Worm (Caenorhabditis elegans) whole organism, L4 larva: ENCODE measurements around the gene ZK177.2.
"Not testable (repeated sequence)": the region's sequence is repeated elsewhere in the genome, so short reads cannot be mapped to it uniquely, and the experiment has no call there.

ENCODE experiments used
- F26F4.8 ChIP-seq: fragments of 200-800 bp; sonication (Bioruptor generic); conservative IDR thresholded peaks from 2 replicates; pipeline ENCODE4 v1.3.6; 2022; ENCODE audit warnings: missing genetic modification characterization, missing compliant biosample characterization
- F44E2.7 ChIP-seq: fragments of 200-800 bp; sonication (Bioruptor generic); IDR thresholded peaks from 2 replicates; pipeline ENCODE4 v2.1.2; 2022; ENCODE audit warnings: missing genetic modification characterization, missing compliant biosample characterization
- F49E8.2 ChIP-seq: sonication (generic microtip); optimal IDR thresholded peaks from 2 replicates; lab custom pipeline; 2016; ENCODE audit warnings: missing compliant biosample characterization, mild to moderate bottlenecking, missing genetic modification characterization, borderline replicate concordance
- Y105C5A.15 ChIP-seq: fragments of 200-800 bp; sonication (Bioruptor generic); IDR thresholded peaks from 2 replicates; pipeline ENCODE4 v1.3.6; 2022; ENCODE audit warnings: missing genetic modification characterization, missing compliant biosample characterization
- Y75B8A.6 ChIP-seq: fragments of 200-800 bp; sonication (Bioruptor generic); IDR thresholded peaks from 2 replicates; pipeline ENCODE4 v1.3.6; 2022; ENCODE audit warnings: missing genetic modification reagents, missing genetic modification characterization, missing compliant biosample characterization
- aha-1 ChIP-seq: fragments of 150-350 bp; peaks from one replicate; lab custom pipeline; 2014; ENCODE audit warnings: missing biosample characterization, missing genetic modification characterization
- arid-1 ChIP-seq: fragments of 200-800 bp; sonication (Bioruptor generic); conservative IDR thresholded peaks from 2 replicates; pipeline ENCODE4 v1.3.6; 2022; ENCODE audit warnings: missing genetic modification reagents, missing genetic modification characterization, missing compliant biosample characterization
- ceh-28 ChIP-seq: fragments of 150-350 bp; optimal IDR thresholded peaks from 2 replicates; lab custom pipeline; 2014; ENCODE audit warnings: missing biosample characterization, missing genetic modification reagents, missing genetic modification characterization
- ceh-44 ChIP-seq: fragments of 200-800 bp; sonication (Bioruptor generic); IDR thresholded peaks from 2 replicates; pipeline ENCODE4 v1.3.6; 2022; ENCODE audit warnings: missing genetic modification reagents, missing genetic modification characterization, missing compliant biosample characterization
- ceh-62 ChIP-seq: sonication (generic microtip); optimal IDR thresholded peaks from 2 replicates; lab custom pipeline; 2017; ENCODE audit warnings: missing biosample characterization, missing genetic modification characterization
- cey-2 ChIP-seq: sonication (generic microtip); optimal IDR thresholded peaks from 3 replicates; lab custom pipeline; 2017; ENCODE audit warnings: missing genetic modification characterization, mild to moderate bottlenecking, missing compliant biosample characterization, antibody characterized with exemption, borderline replicate concordance; ENCODE audit not compliant: insufficient read depth
- daf-12 ChIP-seq: fragments of 150-350 bp; optimal IDR thresholded peaks from 2 replicates; lab custom pipeline; 2014; ENCODE audit warnings: missing biosample characterization, missing genetic modification reagents, missing genetic modification characterization
- daf-8 ChIP-seq: fragments of 200-800 bp; sonication (Bioruptor generic); IDR thresholded peaks from 2 replicates; pipeline ENCODE4 v1.3.6; 2022; ENCODE audit warnings: missing genetic modification characterization, missing compliant biosample characterization
- dmd-6 ChIP-seq: fragments of 200-800 bp; sonication (Bioruptor generic); IDR thresholded peaks from 2 replicates; pipeline ENCODE4 v1.3.6; 2022; ENCODE audit warnings: missing genetic modification reagents, missing genetic modification characterization, missing compliant biosample characterization
- duxl-1 ChIP-seq: sonication (generic microtip); optimal IDR thresholded peaks from 2 replicates; lab custom pipeline; 2016; ENCODE audit warnings: mild to moderate bottlenecking, missing genetic modification characterization, moderate library complexity, missing compliant biosample characterization; ENCODE audit not compliant: poor library complexity
- egl-43 ChIP-seq: fragments of 200-800 bp; sonication (Bioruptor generic); IDR thresholded peaks from 2 replicates; pipeline ENCODE4 v1.3.6; 2022; ENCODE audit warnings: missing genetic modification reagents, missing genetic modification characterization, missing compliant biosample characterization
- fos-1 ChIP-seq: fragments of 150-350 bp; optimal IDR thresholded peaks from 2 replicates; lab custom pipeline; 2014; ENCODE audit warnings: missing biosample characterization, missing genetic modification characterization
- gei-8 ChIP-seq: fragments of 200-800 bp; sonication (Bioruptor generic); optimal IDR thresholded peaks from 2 replicates; lab custom pipeline; 2018; ENCODE audit warnings: mild to moderate bottlenecking, missing genetic modification characterization, missing compliant biosample characterization
- hif-1 ChIP-seq, 2 experiments: sonication (generic microtip); optimal IDR thresholded peaks; 2 replicates each; lab custom pipeline; 2016 to 2017; ENCODE audit warnings: missing compliant biosample characterization in 2 of 2, missing genetic modification characterization in 2 of 2, missing genetic modification reagents in 2 of 2, missing genotype in 2 of 2, mild to moderate bottlenecking in 1 of 2
- hlh-30 ChIP-seq: sonication (generic microtip); optimal IDR thresholded peaks from 2 replicates; lab custom pipeline; 2017; ENCODE audit warnings: antibody characterized with exemption, mild to moderate bottlenecking, missing genetic modification characterization, missing compliant biosample characterization; ENCODE audit not compliant: insufficient read depth
- jun-1 ChIP-seq: fragments of 150-350 bp; optimal IDR thresholded peaks from 2 replicates; lab custom pipeline; 2014; ENCODE audit warnings: missing biosample characterization, missing genetic modification reagents, missing genetic modification characterization
- lim-7 ChIP-seq: fragments of 200-800 bp; sonication (Bioruptor generic); IDR thresholded peaks from 2 replicates; pipeline ENCODE4 v1.3.6; 2022; ENCODE audit warnings: missing genetic modification characterization, missing compliant biosample characterization
- lin-1 ChIP-seq: fragments of 200-800 bp; sonication (Bioruptor generic); IDR thresholded peaks from 2 replicates; pipeline ENCODE4 v1.3.6; 2022; ENCODE audit warnings: missing genetic modification reagents, missing genetic modification characterization, missing compliant biosample characterization
- lin-13 ChIP-seq: fragments of 150-350 bp; optimal IDR thresholded peaks from 2 replicates; lab custom pipeline; 2014; ENCODE audit warnings: missing biosample characterization, missing genetic modification reagents, missing genetic modification characterization
- lin-15B ChIP-seq: fragments of 150-350 bp; sonication (generic microtip); optimal IDR thresholded peaks from 3 replicates; lab custom pipeline; 2014; ENCODE audit warnings: missing biosample characterization, missing genetic modification characterization
- lin-29 ChIP-seq: fragments of 200-800 bp; sonication (Bioruptor generic); IDR thresholded peaks from 2 replicates; pipeline ENCODE4 v1.3.6; 2022; ENCODE audit warnings: missing genetic modification reagents, missing genetic modification characterization, missing compliant biosample characterization
- lsy-2 ChIP-seq, 2 experiments: fragments of 150-350 bp in 1 of 2; sonication (generic microtip) in 1 of 2; optimal IDR thresholded peaks; 2 replicates each; lab custom pipeline; 2014 to 2017; ENCODE audit warnings: missing biosample characterization in 2 of 2, missing genetic modification characterization in 2 of 2
- madf-5 ChIP-seq, 2 experiments: fragments of 200-800 bp; sonication (Bioruptor generic); IDR thresholded peaks; 2 replicates each; pipeline ENCODE4 v1.3.6; 2022; ENCODE audit warnings: missing compliant biosample characterization in 2 of 2, missing genetic modification characterization in 2 of 2
- madf-9 ChIP-seq: fragments of 200-800 bp; sonication (Bioruptor generic); conservative IDR thresholded peaks from 2 replicates; pipeline ENCODE4 v1.3.6; 2022; ENCODE audit warnings: missing genetic modification reagents, missing genetic modification characterization, missing compliant biosample characterization
- mdl-1 ChIP-seq, 2 experiments: fragments of 150-350 bp in 1 of 2; sonication (generic microtip) in 1 of 2; optimal IDR thresholded peaks; 2 replicates each; lab custom pipeline; 2014 to 2017; ENCODE audit warnings: missing biosample characterization in 2 of 2, missing genetic modification characterization in 2 of 2
- mdt-29 ChIP-seq: fragments of 200-800 bp; sonication (Bioruptor generic); IDR thresholded peaks from 2 replicates; pipeline ENCODE4 v1.3.6; 2022; ENCODE audit warnings: missing genetic modification reagents, missing genetic modification characterization, missing compliant biosample characterization
- nhr-111 ChIP-seq: fragments of 200-800 bp; sonication (Bioruptor generic); optimal IDR thresholded peaks from 2 replicates; lab custom pipeline; 2018; ENCODE audit warnings: mild to moderate bottlenecking, missing genetic modification characterization, missing compliant biosample characterization
- nhr-237 ChIP-seq: sonication (generic microtip); optimal IDR thresholded peaks from 2 replicates; lab custom pipeline; 2017; ENCODE audit warnings: missing biosample characterization, missing genetic modification characterization
- nhr-25 ChIP-seq: sonication (generic microtip); optimal IDR thresholded peaks from 2 replicates; lab custom pipeline; 2017; ENCODE audit warnings: missing genetic modification characterization, mild to moderate bottlenecking, missing compliant biosample characterization, antibody characterized with exemption, moderate library complexity, borderline replicate concordance; ENCODE audit not compliant: insufficient read depth
- php-3 ChIP-seq: fragments of 200-800 bp; sonication (Bioruptor generic); IDR thresholded peaks from 2 replicates; pipeline ENCODE4 v1.3.6; 2022; ENCODE audit warnings: missing genetic modification reagents, missing genetic modification characterization, missing compliant biosample characterization
- pqm-1 ChIP-seq: sonication (generic microtip); optimal IDR thresholded peaks from 2 replicates; lab custom pipeline; 2017; ENCODE audit warnings: missing biosample characterization, missing genetic modification characterization
- rbr-2 ChIP-seq: sonication (generic microtip); optimal IDR thresholded peaks from 2 replicates; lab custom pipeline; 2016; ENCODE audit warnings: missing genotype, missing genetic modification characterization, missing compliant biosample characterization
- snpc-4 ChIP-seq: fragments of 150-350 bp; optimal IDR thresholded peaks from 2 replicates; lab custom pipeline; 2014; ENCODE audit warnings: missing biosample characterization, missing genetic modification characterization
- tag-97 ChIP-seq: fragments of 200-800 bp; sonication (Bioruptor generic); IDR thresholded peaks from 2 replicates; pipeline ENCODE4 v1.3.6; 2022; ENCODE audit warnings: missing genetic modification characterization, missing compliant biosample characterization
- unc-130 ChIP-seq: sonication (generic microtip); optimal IDR thresholded peaks from 2 replicates; lab custom pipeline; 2016; ENCODE audit warnings: missing genetic modification reagents, missing genetic modification characterization, missing compliant biosample characterization
- vab-7 ChIP-seq: fragments of 200-800 bp; sonication (Bioruptor generic); IDR thresholded peaks from 2 replicates; pipeline ENCODE4 v1.3.6; 2022; ENCODE audit warnings: missing genetic modification reagents, missing genetic modification characterization, missing compliant biosample characterization
- zag-1 ChIP-seq: fragments of 150-350 bp; optimal IDR thresholded peaks from 2 replicates; lab custom pipeline; 2014; ENCODE audit warnings: missing biosample characterization, missing genetic modification characterization
- zfp-3 ChIP-seq: fragments of 200-800 bp; sonication (Bioruptor generic); conservative IDR thresholded peaks from 2 replicates; pipeline ENCODE4 v1.3.6; 2022; ENCODE audit warnings: missing genetic modification reagents, missing genetic modification characterization, missing compliant biosample characterization
- zip-11 ChIP-seq: fragments of 200-800 bp; sonication (Bioruptor generic); IDR thresholded peaks from 2 replicates; pipeline ENCODE4 v1.3.6; 2022; ENCODE audit warnings: missing genetic modification characterization, missing compliant biosample characterization
- ztf-7 ChIP-seq: fragments of 150-350 bp; optimal IDR thresholded peaks from 2 replicates; lab custom pipeline; 2014; ENCODE audit warnings: missing biosample characterization, missing genetic modification characterization

ZK177.2 gene

ce11 chrII:5540113-5540512 is 21.1 kb downstream of the ZK177.2 start, which contains the start of gene hlh-27:
Gene hlh-27 (minus strand): TSS chrII:5540213.
- not testable (repeated sequence) for TF ChIP-seq gei-8 (GFP tag; lab: Kevin White, UChicago); madf-5 (GFP tag; IDR thresholded peaks at IDR 0.05; lab: Robert Waterston, UW); nhr-237 (tag; lab: Kevin White, UChicago)

DNA sequence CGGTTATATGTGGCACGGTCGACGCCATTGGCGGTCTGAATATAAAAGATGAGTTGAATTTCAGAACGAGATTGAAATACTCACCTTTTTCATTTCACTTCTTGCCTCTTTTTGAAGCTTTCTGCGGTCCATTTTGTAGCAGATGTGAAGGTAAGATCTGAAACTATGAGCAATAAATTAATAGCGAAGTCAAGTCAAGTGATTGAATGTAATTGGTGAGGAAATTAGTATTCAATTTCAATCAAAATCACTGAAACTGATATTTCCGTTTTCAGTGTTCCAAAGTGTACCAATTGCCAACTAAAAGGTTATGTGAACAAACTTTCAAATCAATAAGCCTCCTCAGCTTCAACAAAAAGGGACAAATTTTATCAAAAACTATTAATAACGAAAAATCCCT is 22.7 kb downstream of the ZK177.2 start, which contains the start of gene C17C3.24:
C17C3.24 (minus strand) TSS at position 101 of the 400 bp plus-strand sequence.
- TF ChIP-seq lin-1 (GFP tag; lab: Robert Waterston, UW), result no peak
- TF ChIP-seq unc-130 (GFP tag; lab: Kevin White, UChicago), result no peak
- no peak for TF ChIP-seq nhr-111 (GFP tag; lab: Kevin White, UChicago)
- TF ChIP-seq egl-43 (GFP tag; lab: Robert Waterston, UW), result no peak
- TF ChIP-seq hlh-30, result no peak
- TF ChIP-seq tag-97 (GFP tag; lab: Robert Waterston, UW), result no peak
- TF ChIP-seq ceh-28 (tag; lab: Kevin White, UChicago), result no peak
- no peak for TF ChIP-seq ztf-7 (tag; lab: Kevin White, UChicago)
- TF ChIP-seq hif-1 (tag; optimal IDR thresholded peaks at IDR 0.05; lab: Kevin White, UChicago), result no peak
- TF ChIP-seq vab-7 (GFP tag; lab: Robert Waterston, UW), result no peak
- no peak for TF ChIP-seq mdl-1 (tag; optimal IDR thresholded peaks at IDR 0.05; lab: Kevin White, UChicago)
- TF ChIP-seq zfp-3, result no peak
- no peak for TF ChIP-seq madf-9
- no peak for TF ChIP-seq pqm-1 (tag; lab: Kevin White, UChicago)
- no peak for TF ChIP-seq F44E2.7 (GFP tag; lab: Robert Waterston, UW)
- no peak for TF ChIP-seq lin-13 (GFP tag; lab: Kevin White, UChicago)
- no peak for TF ChIP-seq duxl-1 (tag; lab: Kevin White, UChicago)
- TF ChIP-seq Y75B8A.6 (GFP tag; lab: Robert Waterston, UW), result no peak
- TF ChIP-seq lin-15B (tag; lab: Kevin White, UChicago), result no peak

DNA sequence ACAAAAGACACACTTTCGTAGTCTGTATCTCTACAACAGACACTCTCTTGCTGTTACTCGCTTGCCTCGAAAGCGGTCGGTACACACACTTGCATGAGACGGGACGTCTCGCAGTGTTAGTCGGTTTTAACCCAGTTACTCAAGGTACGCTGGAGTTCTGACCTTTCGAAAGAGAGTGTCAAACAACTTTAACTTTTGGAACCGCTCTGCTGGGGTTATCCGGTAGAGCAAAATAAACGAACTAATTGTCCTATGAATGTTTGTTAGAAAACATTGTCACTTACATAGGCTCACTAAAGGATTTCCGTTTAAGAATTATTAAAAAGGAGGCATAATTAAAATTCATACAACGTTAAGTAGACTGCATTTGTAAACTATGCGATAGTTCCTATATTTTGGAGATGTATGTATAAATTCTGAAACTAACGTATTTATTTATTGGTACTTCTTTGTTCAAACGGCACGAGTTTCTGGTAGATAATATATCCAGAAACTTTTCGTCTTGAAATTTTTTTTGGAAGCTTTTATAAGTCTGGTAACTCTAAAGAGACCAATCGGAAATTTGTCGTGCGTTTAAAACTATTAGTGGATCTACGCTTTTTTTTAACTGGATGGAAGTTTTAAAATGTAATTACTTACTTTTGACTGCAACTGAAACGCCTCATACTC is 24.6 kb downstream of the ZK177.2 start:
- peak; percentile 94 to 96 for TF ChIP-seq lsy-2 (tag; optimal IDR thresholded peaks at IDR 0.05; lab: Kevin White, UChicago)
- TF ChIP-seq mdt-29 (GFP tag; lab: Robert Waterston, UW), result peak; percentile 99
- TF ChIP-seq madf-9, result peak; percentile 94
- peak; percentile 92 for TF ChIP-seq cey-2 (tag; lab: Kevin White, UChicago)
- TF ChIP-seq duxl-1 (tag; lab: Kevin White, UChicago), result peak; percentile 96
- 0 out of 2 replicates have a peak, but pooled peaks have one; percentile 7 for TF ChIP-seq zip-11
- peak; percentile 84; the same call in 1 of the 2 replicates for TF ChIP-seq daf-8 (GFP tag; lab: Robert Waterston, UW)
- TF ChIP-seq dmd-6, result peak; percentile 98
- no peak for TF ChIP-seq F26F4.8 (GFP tag; lab: Robert Waterston, UW)
- TF ChIP-seq tag-97 (GFP tag; lab: Robert Waterston, UW), result peak; percentile 30; the same call in 1 of the 2 replicates
- no peak for TF ChIP-seq ceh-62 (tag; lab: Kevin White, UChicago)
- TF ChIP-seq snpc-4 (tag; lab: Kevin White, UChicago), result peak; percentile 99
- TF ChIP-seq ztf-7 (tag; lab: Kevin White, UChicago), result peak; percentile 92
- peak; percentile 86 for TF ChIP-seq php-3 (GFP tag; lab: Robert Waterston, UW)
- peak; percentile 78 for TF ChIP-seq lim-7 (GFP tag; lab: Robert Waterston, UW)
- peak; percentile 77 for TF ChIP-seq fos-1 (tag; lab: Kevin White, UChicago)
- peak; percentile 100 for TF ChIP-seq aha-1 (tag; lab: Kevin White, UChicago)
- TF ChIP-seq Y105C5A.15, result peak; percentile 83
- TF ChIP-seq lin-29 (GFP tag; lab: Robert Waterston, UW), result peak; percentile 91
- peak; percentile 96 for TF ChIP-seq arid-1 (GFP tag; lab: Robert Waterston, UW)
- peak; percentile 82 for TF ChIP-seq F49E8.2 (tag; lab: Kevin White, UChicago)
- no peak for TF ChIP-seq daf-12
- TF ChIP-seq ceh-44, result peak; percentile 94
- peak; percentile 98 for TF ChIP-seq rbr-2 (tag; lab: Kevin White, UChicago)
- peak; percentile 92 for TF ChIP-seq lin-13 (GFP tag; lab: Kevin White, UChicago)
- TF ChIP-seq gei-8 (GFP tag; lab: Kevin White, UChicago), result peak; percentile 95
- peak; percentile 97 for TF ChIP-seq nhr-25 (tag; lab: Kevin White, UChicago)
- TF ChIP-seq zag-1 (tag; lab: Kevin White, UChicago), result peak; percentile 95
- TF ChIP-seq jun-1 (tag; lab: Kevin White, UChicago), result peak; percentile 97
